Fruit fly (Drosophila melanogaster) whole organism, embryonic: ENCODE data around the gene CG42494.

Source experiments
- Bdp1 ChIP-seq: fragments of 200-800 bp; sonication (Bioruptor generic); optimal IDR thresholded peaks from 3 replicates; lab custom pipeline; 2016; ENCODE audit warnings: missing biosample characterization, missing genetic modification characterization
- Bteb2 ChIP-seq: fragments of 200-800 bp; sonication (Bioruptor generic); optimal IDR thresholded peaks from 2 replicates; lab custom pipeline; 2016; ENCODE audit warnings: missing biosample characterization, missing genetic modification characterization
- CG10209 ChIP-seq: fragments of 200-800 bp; sonication (Bioruptor generic); optimal IDR thresholded peaks from 3 replicates; lab custom pipeline; 2017; ENCODE audit warnings: missing biosample characterization, mild to moderate bottlenecking, missing genetic modification characterization, missing genetic modification reagents
- CG10543 ChIP-seq: fragments of 200-800 bp; sonication (Bioruptor generic); optimal IDR thresholded peaks from 3 replicates; lab custom pipeline; 2017; ENCODE audit warnings: missing biosample characterization, mild to moderate bottlenecking, missing genetic modification characterization, moderate library complexity
- CG11398 ChIP-seq: fragments of 200-800 bp; sonication (Bioruptor generic); optimal IDR thresholded peaks from 2 replicates; lab custom pipeline; 2016; ENCODE audit warnings: missing biosample characterization, missing genetic modification characterization
- CG1603 ChIP-seq: fragments of 200-800 bp; sonication (Bioruptor generic); optimal IDR thresholded peaks from 2 replicates; lab custom pipeline; 2019; ENCODE audit warnings: missing biosample characterization, mild to moderate bottlenecking, missing genetic modification characterization, moderate library complexity
- CG18011 ChIP-seq: fragments of 200-800 bp; sonication (Bioruptor generic); optimal IDR thresholded peaks from 2 replicates; lab custom pipeline; 2017; ENCODE audit warnings: missing biosample characterization, missing genetic modification characterization, mild to moderate bottlenecking, moderate library complexity, missing genotype
- CG2678 ChIP-seq: fragments of 200-800 bp; sonication (Bioruptor generic); optimal IDR thresholded peaks from 3 replicates; lab custom pipeline; 2019; ENCODE audit warnings: missing biosample characterization, mild to moderate bottlenecking, missing genetic modification characterization, moderate library complexity
- CG4328 ChIP-seq: fragments of 200-800 bp; sonication (Bioruptor generic); optimal IDR thresholded peaks from 3 replicates; lab custom pipeline; 2017; ENCODE audit warnings: missing biosample characterization, missing genetic modification reagents, missing genetic modification characterization
- CG43689 ChIP-seq: fragments of 200-800 bp; sonication (Bioruptor generic); IDR thresholded peaks from 2 replicates; pipeline ENCODE4 v1.3.6; 2022; ENCODE audit warnings: missing biosample characterization, missing genetic modification characterization
- CG4707 ChIP-seq: fragments of 200-800 bp; sonication (Bioruptor generic); optimal IDR thresholded peaks from 2 replicates; lab custom pipeline; 2018; ENCODE audit warnings: missing biosample characterization, mild to moderate bottlenecking, missing genetic modification characterization, moderate library complexity
- CG4820 ChIP-seq: fragments of 200-800 bp; sonication (Bioruptor generic); optimal IDR thresholded peaks from 3 replicates; lab custom pipeline; 2016; ENCODE audit warnings: missing biosample characterization, missing genetic modification characterization
- CG7271 ChIP-seq: fragments of 200-800 bp; sonication (Bioruptor generic); optimal IDR thresholded peaks from 2 replicates; lab custom pipeline; 2018; ENCODE audit warnings: missing biosample characterization, mild to moderate bottlenecking, missing genetic modification characterization, moderate library complexity
- CG7987 ChIP-seq: fragments of 200-800 bp; sonication (Bioruptor generic); optimal IDR thresholded peaks from 2 replicates; lab custom pipeline; 2018; ENCODE audit warnings: missing biosample characterization, mild to moderate bottlenecking, missing genetic modification characterization, moderate library complexity
- CG9817 ChIP-seq: fragments of 200-800 bp; sonication (Bioruptor generic); optimal IDR thresholded peaks from 2 replicates; lab custom pipeline; 2018; ENCODE audit warnings: missing biosample characterization, mild to moderate bottlenecking, missing genetic modification characterization, moderate library complexity
- CG9876 ChIP-seq: fragments of 200-800 bp; sonication (Bioruptor generic); optimal IDR thresholded peaks from 2 replicates; lab custom pipeline; 2016; ENCODE audit warnings: missing biosample characterization, missing genetic modification characterization
- Chrac-16 ChIP-seq: fragments of 200-800 bp; sonication (Bioruptor generic); optimal IDR thresholded peaks from 3 replicates; lab custom pipeline; 2016; ENCODE audit warnings: missing biosample characterization, missing genetic modification characterization
- Dbx ChIP-seq: fragments of 200-800 bp; sonication (Bioruptor generic); IDR thresholded peaks from 3 replicates; pipeline ENCODE4 v1.3.6; 2022; ENCODE audit warnings: missing biosample characterization, missing genetic modification characterization
- Fer3 ChIP-seq: fragments of 200-800 bp; sonication (Bioruptor generic); optimal IDR thresholded peaks from 2 replicates; lab custom pipeline; 2018; ENCODE audit warnings: missing biosample characterization, mild to moderate bottlenecking, missing genetic modification characterization, moderate library complexity
- HmgD ChIP-seq: fragments of 200-800 bp; sonication (Bioruptor generic); optimal IDR thresholded peaks from 3 replicates; lab custom pipeline; 2016; ENCODE audit warnings: missing biosample characterization, missing genetic modification characterization
- Hr3 ChIP-seq: fragments of 200-800 bp; sonication (Bioruptor generic); optimal IDR thresholded peaks from 3 replicates; lab custom pipeline; 2016; ENCODE audit warnings: missing biosample characterization, missing genetic modification characterization
- Jarid2 ChIP-seq: fragments of 200-800 bp; sonication (Bioruptor generic); optimal IDR thresholded peaks from 3 replicates; lab custom pipeline; 2017; ENCODE audit warnings: mild to moderate bottlenecking, missing biosample characterization, missing genetic modification reagents, missing genetic modification characterization
- Med ChIP-seq: fragments of 200-800 bp; sonication (Bioruptor generic); peaks from one replicate; lab custom pipeline; 2016; ENCODE audit warnings: missing biosample characterization, missing genetic modification characterization, mild to moderate bottlenecking, inconsistent platforms, moderate library complexity
- Oli ChIP-seq: fragments of 200-800 bp; sonication (Bioruptor generic); optimal IDR thresholded peaks from 2 replicates; lab custom pipeline; 2018; ENCODE audit warnings: missing biosample characterization, mild to moderate bottlenecking, missing genetic modification characterization, moderate library complexity
- Opbp ChIP-seq: fragments of 200-800 bp; sonication (Bioruptor generic); IDR thresholded peaks from 3 replicates; pipeline ENCODE4 v1.3.6; 2022; ENCODE audit warnings: missing biosample characterization, missing genetic modification characterization; ENCODE audit not compliant: partially characterized antibody
- PHDP ChIP-seq: fragments of 200-800 bp; sonication (Bioruptor generic); optimal IDR thresholded peaks from 3 replicates; lab custom pipeline; 2018; ENCODE audit warnings: missing biosample characterization, mild to moderate bottlenecking, missing genetic modification characterization, moderate library complexity
- Poxn ChIP-seq: fragments of 200-800 bp; sonication (Bioruptor generic); IDR thresholded peaks from 2 replicates; pipeline ENCODE4 v1.3.6; 2022; ENCODE audit warnings: missing biosample characterization, missing genetic modification characterization
- Sox100B ChIP-seq: fragments of 200-800 bp; sonication (Bioruptor generic); optimal IDR thresholded peaks from 3 replicates; lab custom pipeline; 2018; ENCODE audit warnings: missing biosample characterization, mild to moderate bottlenecking, missing genetic modification characterization
- Vsx1 ChIP-seq: fragments of 200-800 bp; sonication (Bioruptor generic); optimal IDR thresholded peaks from 2 replicates; lab custom pipeline; 2017; ENCODE audit warnings: missing biosample characterization, mild to moderate bottlenecking, missing genetic modification characterization, missing genetic modification reagents
- cad ChIP-seq: fragments of >200 bp; optimal IDR thresholded peaks from 2 replicates; lab custom pipeline; 2017; ENCODE audit warnings: missing biosample characterization, missing genetic modification characterization
- corto ChIP-seq: fragments of 200-800 bp; sonication (Bioruptor generic); optimal IDR thresholded peaks from 2 replicates; lab custom pipeline; 2016; ENCODE audit warnings: missing biosample characterization, mild to moderate bottlenecking, missing genetic modification characterization, moderate library complexity
- dati ChIP-seq: fragments of 200-800 bp; sonication (Bioruptor generic); IDR thresholded peaks from 2 replicates; pipeline ENCODE4 v1.3.6; 2022; ENCODE audit warnings: missing biosample characterization, missing genetic modification characterization
- dm ChIP-seq: fragments of 200-800 bp; sonication (Bioruptor generic); optimal IDR thresholded peaks from 3 replicates; lab custom pipeline; 2016; ENCODE audit warnings: missing biosample characterization, missing genetic modification characterization
- dmrt11E ChIP-seq: fragments of 200-800 bp; sonication (Bioruptor generic); optimal IDR thresholded peaks from 3 replicates; lab custom pipeline; 2018; ENCODE audit warnings: missing biosample characterization, mild to moderate bottlenecking, missing genetic modification characterization, moderate library complexity
- grn ChIP-seq: fragments of 200-800 bp; sonication (Bioruptor generic); optimal IDR thresholded peaks from 3 replicates; lab custom pipeline; 2017; ENCODE audit warnings: missing biosample characterization, missing genetic modification characterization
- hb ChIP-seq: fragments of 200-800 bp; sonication (Bioruptor generic); IDR thresholded peaks from 3 replicates; pipeline ENCODE4 v1.3.6; 2022; ENCODE audit warnings: missing biosample characterization, missing genetic modification characterization; ENCODE audit not compliant: partially characterized antibody
- lilli ChIP-seq: fragments of 200-800 bp; sonication (Bioruptor generic); optimal IDR thresholded peaks from 3 replicates; lab custom pipeline; 2016; ENCODE audit warnings: missing biosample characterization, missing genetic modification characterization
- pho ChIP-seq: fragments of 200-800 bp; sonication (Bioruptor generic); optimal IDR thresholded peaks from 2 replicates; lab custom pipeline; 2016; ENCODE audit warnings: missing biosample characterization, missing genetic modification characterization
- pnt ChIP-seq: fragments of 200-800 bp; sonication (Bioruptor generic); optimal IDR thresholded peaks from 3 replicates; lab custom pipeline; 2016; ENCODE audit warnings: missing biosample characterization, missing genetic modification characterization
- ro ChIP-seq: fragments of 200-800 bp; sonication (Bioruptor generic); IDR thresholded peaks from 2 replicates; pipeline ENCODE4 v1.3.6; 2022; ENCODE audit warnings: missing biosample characterization, missing genetic modification characterization
- run ChIP-seq: fragments of 200-800 bp; sonication (Bioruptor generic); optimal IDR thresholded peaks from 3 replicates; lab custom pipeline; 2018; ENCODE audit warnings: missing biosample characterization, mild to moderate bottlenecking, missing genetic modification characterization
- sc ChIP-seq, 3 experiments: fragments of >200 bp in 2 of 3; fragments of 200-800 bp in 1 of 3; sonication (Bioruptor generic) in 1 of 3; optimal IDR thresholded peaks; 2 replicates in 2 of 3; 3 replicates in 1 of 3; lab custom pipeline; 2017; ENCODE audit warnings: mild to moderate bottlenecking in 1 of 3, missing biosample characterization in 1 of 3, missing genetic modification characterization in 1 of 3, missing genetic modification reagents in 1 of 3
- sens ChIP-seq: fragments of 200-800 bp; sonication (Bioruptor generic); peaks from one replicate; lab custom pipeline; 2016; ENCODE audit warnings: missing biosample characterization, missing genetic modification characterization
- sob ChIP-seq: fragments of 200-800 bp; sonication (Bioruptor generic); IDR thresholded peaks from 2 replicates; pipeline ENCODE4 v1.3.6; 2022; ENCODE audit warnings: missing biosample characterization, missing genetic modification characterization
- sug ChIP-seq: fragments of 200-800 bp; optimal IDR thresholded peaks from 2 replicates; lab custom pipeline; 2019; ENCODE audit warnings: missing biosample characterization, mild to moderate bottlenecking, missing genetic modification characterization, moderate library complexity
- tio ChIP-seq: fragments of 200-800 bp; sonication (Bioruptor generic); optimal IDR thresholded peaks from 2 replicates; lab custom pipeline; 2017; ENCODE audit warnings: missing biosample characterization, missing genetic modification characterization, inconsistent platforms
- tup ChIP-seq: fragments of 200-800 bp; sonication (Bioruptor generic); optimal IDR thresholded peaks from 2 replicates; lab custom pipeline; 2016; ENCODE audit warnings: missing biosample characterization, mild to moderate bottlenecking, missing genetic modification characterization, moderate library complexity
- twi ChIP-seq: fragments of 200-800 bp; optimal IDR thresholded peaks from 2 replicates; lab custom pipeline; 2019; ENCODE audit warnings: missing biosample characterization, mild to moderate bottlenecking, missing genetic modification characterization, moderate library complexity
- zfh2 ChIP-seq: fragments of 200-800 bp; sonication (Bioruptor generic); optimal IDR thresholded peaks from 2 replicates; lab custom pipeline; 2016; ENCODE audit warnings: missing biosample characterization, missing genetic modification characterization

The CG42494 gene

dm6 chr3L:3149060-3149872 is 34.9 kb upstream of the CG42494 start (continued):
- TF ChIP-seq CG1603 (tag; lab: Kevin White, UChicago) (no peak), lilli (GFP tag; lab: Kevin White, UChicago) (no peak), zfh2 (GFP tag; lab: Kevin White, UChicago) (no peak), Sox100B (GFP tag; lab: Kevin White, UChicago) (no peak), CG4707 (GFP tag; lab: Kevin White, UChicago) (no peak), grn (GFP tag; lab: Kevin White, UChicago) (no peak), Fer3 (tag; lab: Kevin White, UChicago) (no peak), sens (GFP tag; lab: Kevin White, UChicago) (no peak), Hr3 (GFP tag; lab: Kevin White, UChicago) (no peak), pnt (GFP tag; lab: Kevin White, UChicago) (no peak), Oli (tag; lab: Kevin White, UChicago) (no peak), CG7271 (tag; lab: Kevin White, UChicago) (no peak), dati (GFP tag; lab: Robert Waterston, UW) (no peak), Opbp (GFP tag; lab: Robert Waterston, UW) (no peak), twi (tag; lab: Kevin White, UChicago) (no peak), CG9817 (tag; lab: Kevin White, UChicago) (no peak), run (tag; lab: Kevin White, UChicago) (no peak), CG9876 (GFP tag; lab: Kevin White, UChicago) (no peak), HmgD (no peak), Bteb2 (no peak), tup (no peak), sc (optimal IDR thresholded peaks at IDR 0.05; lab: Kevin White, UChicago) (no peak), sc (GFP tag; optimal IDR thresholded peaks at IDR 0.05; lab: Kevin White, UChicago) (no peak), hb (GFP tag; lab: Robert Waterston, UW) (no peak), corto (GFP tag; lab: Kevin White, UChicago) (no peak), CG43689 (GFP tag; lab: Robert Waterston, UW) (no peak), sug (tag; lab: Kevin White, UChicago) (peak; percentile 99), Vsx1 (no peak), CG4328 (GFP tag; lab: Kevin White, UChicago) (peak; percentile 45), Jarid2 (no peak), cad (GFP tag; lab: Kevin White, UChicago) (no peak), Poxn (GFP tag; lab: Robert Waterston, UW) (no peak), ro (GFP tag; lab: Robert Waterston, UW) (no peak), CG4820 (GFP tag; lab: Kevin White, UChicago) (no peak), dmrt11E (no peak), Med (peak; percentile 12), Dbx (GFP tag; lab: Robert Waterston, UW) (peak; percentile 33; the same call in 1 of the 3 replicates), pho (GFP tag; lab: Kevin White, UChicago) (no peak), CG2678 (tag; lab: Kevin White, UChicago) (no peak), tio (no peak), Chrac-16 (GFP tag; lab: Kevin White, UChicago) (no peak), CG18011 (GFP tag; lab: Kevin White, UChicago) (no peak), PHDP (no peak), dm (GFP tag; lab: Kevin White, UChicago) (no peak), CG7987 (no peak), CG11398 (GFP tag; lab: Kevin White, UChicago) (no peak), CG10209 (no peak), CG10543 (peak; percentile 96), sob (peak; percentile 44; the same call in 1 of the 2 replicates), Bdp1 (GFP tag; lab: Kevin White, UChicago) (no peak)
